Worm (Caenorhabditis elegans) whole organism, young adult: Measurements from ENCODE around the gene madd-3.
A peak's percentile ranks its signal among the peaks of the same experiment; 100 is the strongest.

Experiments used
- B0336.3 ChIP-seq: fragments of 200-800 bp; sonication (Bioruptor generic); IDR thresholded peaks from 2 replicates; pipeline ENCODE4 v1.3.6; 2022; ENCODE audit warnings: missing genetic modification characterization, missing compliant biosample characterization
- F55B11.4 ChIP-seq: sonication (generic microtip); optimal IDR thresholded peaks from 2 replicates; lab custom pipeline; 2016; ENCODE audit warnings: missing compliant biosample characterization, missing genetic modification characterization, borderline replicate concordance; ENCODE audit not compliant: insufficient read depth
- K11D2.4 ChIP-seq: fragments of 200-800 bp; sonication (Bioruptor generic); IDR thresholded peaks from 2 replicates; pipeline ENCODE4 v1.3.6; 2022; ENCODE audit warnings: missing genetic modification reagents, missing genetic modification characterization, missing compliant biosample characterization
- K12H6.12 ChIP-seq: fragments of 200-800 bp; sonication (Bioruptor generic); optimal IDR thresholded peaks from 2 replicates; lab custom pipeline; 2018; ENCODE audit warnings: mild to moderate bottlenecking, missing genetic modification characterization, missing compliant biosample characterization
- T07F8.4 ChIP-seq: sonication (generic microtip); optimal IDR thresholded peaks from 2 replicates; lab custom pipeline; 2016; ENCODE audit warnings: mild to moderate bottlenecking, missing genetic modification characterization, moderate library complexity, missing compliant biosample characterization
- Y53G8AR.9 ChIP-seq: fragments of 200-800 bp; sonication (Bioruptor generic); conservative IDR thresholded peaks from 2 replicates; pipeline ENCODE4 v1.3.6; 2022; ENCODE audit warnings: missing genetic modification reagents, missing genetic modification characterization, missing compliant biosample characterization
- Y56A3A.18 ChIP-seq: fragments of 200-800 bp; sonication (Bioruptor generic); IDR thresholded peaks from 2 replicates; pipeline ENCODE4 v1.3.6; 2022; ENCODE audit warnings: missing genetic modification reagents, missing genetic modification characterization, missing compliant biosample characterization
- Y67H2A.10 ChIP-seq: fragments of 200-800 bp; sonication (Bioruptor generic); conservative IDR thresholded peaks from 2 replicates; pipeline ENCODE4 v1.3.6; 2022; ENCODE audit warnings: missing genetic modification reagents, missing genetic modification characterization, missing compliant biosample characterization
- Y79H2A.3 ChIP-seq: fragments of 200-800 bp; sonication (Bioruptor generic); conservative IDR thresholded peaks from 2 replicates; pipeline ENCODE4 v1.3.6; 2022; ENCODE audit warnings: missing genetic modification reagents, missing genetic modification characterization, missing compliant biosample characterization
- ZK185.1 ChIP-seq: sonication (generic microtip); optimal IDR thresholded peaks from 2 replicates; lab custom pipeline; 2016; ENCODE audit warnings: mild to moderate bottlenecking, missing genetic modification characterization, missing compliant biosample characterization; ENCODE audit not compliant: poor library complexity, severe bottlenecking
- aptf-2 ChIP-seq: fragments of 200-800 bp; sonication (Bioruptor generic); conservative IDR thresholded peaks from 2 replicates; pipeline ENCODE4 v1.3.6; 2022; ENCODE audit warnings: missing genetic modification reagents, missing genetic modification characterization, missing compliant biosample characterization
- bed-1 ChIP-seq: fragments of 200-800 bp; sonication (Bioruptor generic); IDR thresholded peaks from 2 replicates; pipeline ENCODE4 v1.3.6; 2022; ENCODE audit warnings: missing genetic modification reagents, missing genetic modification characterization, missing compliant biosample characterization
- cebp-1 ChIP-seq, 2 experiments: fragments of 200-800 bp in 1 of 2; sonication (Bioruptor generic) in 1 of 2; sonication (generic microtip) in 1 of 2; IDR thresholded peaks in 1 of 2; optimal IDR thresholded peaks in 1 of 2; 2 replicates each; pipeline versions ENCODE4 v1.3.6 to Lab custom; 2017 to 2022; ENCODE audit warnings: missing compliant biosample characterization in 2 of 2, missing genetic modification characterization in 2 of 2, mild to moderate bottlenecking in 1 of 2, missing genetic modification reagents in 1 of 2, moderate library complexity in 1 of 2
- egl-44 ChIP-seq: fragments of 200-800 bp; sonication (Bioruptor generic); IDR thresholded peaks from 2 replicates; pipeline ENCODE4 v1.3.6; 2022; ENCODE audit warnings: missing genetic modification reagents, missing genetic modification characterization, missing compliant biosample characterization
- egrh-3 ChIP-seq: fragments of 200-800 bp; sonication (Bioruptor generic); IDR thresholded peaks from 2 replicates; pipeline ENCODE4 v1.3.6; 2022; ENCODE audit warnings: missing genetic modification reagents, missing genetic modification characterization, missing compliant biosample characterization
- ekl-4 ChIP-seq: fragments of 200-800 bp; sonication (Bioruptor generic); IDR thresholded peaks from 2 replicates; pipeline ENCODE4 v1.3.6; 2022; ENCODE audit warnings: missing genetic modification reagents, missing genetic modification characterization, missing compliant biosample characterization
- hlh-12 ChIP-seq: sonication (generic microtip); optimal IDR thresholded peaks from 2 replicates; lab custom pipeline; 2016; ENCODE audit warnings: missing genetic modification characterization, missing compliant biosample characterization
- hmg-1.2 ChIP-seq: fragments of 200-800 bp; sonication (Bioruptor generic); IDR thresholded peaks from 2 replicates; pipeline ENCODE4 v1.3.6; 2022; ENCODE audit warnings: missing genetic modification reagents, missing genetic modification characterization, missing compliant biosample characterization
- let-607 ChIP-seq, 2 experiments: fragments of 200-800 bp in 1 of 2; sonication (Bioruptor generic) in 1 of 2; sonication (generic microtip) in 1 of 2; optimal IDR thresholded peaks; 2 replicates each; lab custom pipeline; 2016 to 2018; ENCODE audit warnings: mild to moderate bottlenecking in 2 of 2, missing compliant biosample characterization in 2 of 2, missing genetic modification characterization in 2 of 2, moderate library complexity in 2 of 2, missing genotype in 1 of 2
- mcd-1 ChIP-seq: fragments of 200-800 bp; sonication (Bioruptor generic); IDR thresholded peaks from 2 replicates; pipeline ENCODE4 v1.3.6; 2022; ENCODE audit warnings: missing genetic modification reagents, missing genetic modification characterization, missing compliant biosample characterization
- nfya-1 ChIP-seq: sonication (generic microtip); optimal IDR thresholded peaks from 2 replicates; lab custom pipeline; 2017; ENCODE audit warnings: antibody characterized with exemption, missing compliant biosample characterization, missing genetic modification characterization, borderline replicate concordance; ENCODE audit not compliant: insufficient read depth
- nfya-2 ChIP-seq: fragments of 200-800 bp; sonication (Bioruptor generic); IDR thresholded peaks from 2 replicates; pipeline ENCODE4 v1.3.6; 2022; ENCODE audit warnings: missing genetic modification reagents, missing genetic modification characterization, missing compliant biosample characterization
- nhr-27 ChIP-seq: fragments of 200-800 bp; sonication (Bioruptor generic); optimal IDR thresholded peaks from 2 replicates; lab custom pipeline; 2018; ENCODE audit warnings: mild to moderate bottlenecking, missing genetic modification characterization, moderate library complexity, missing compliant biosample characterization
- nhr-80 ChIP-seq: sonication (generic microtip); optimal IDR thresholded peaks from 2 replicates; lab custom pipeline; 2016; ENCODE audit warnings: missing genetic modification characterization, missing compliant biosample characterization
- sea-2 ChIP-seq: fragments of 200-800 bp; sonication (Bioruptor generic); IDR thresholded peaks from 2 replicates; pipeline ENCODE4 v1.3.6; 2022; ENCODE audit warnings: missing genetic modification characterization, missing compliant biosample characterization
- somi-1 ChIP-seq: fragments of 200-800 bp; sonication (Bioruptor generic); optimal IDR thresholded peaks from 2 replicates; lab custom pipeline; 2018; ENCODE audit warnings: mild to moderate bottlenecking, missing genetic modification characterization, missing compliant biosample characterization
- unc-130 ChIP-seq: sonication (generic microtip); optimal IDR thresholded peaks from 2 replicates; lab custom pipeline; 2016; ENCODE audit warnings: missing genetic modification reagents, missing genetic modification characterization, missing compliant biosample characterization
- zfh-2 ChIP-seq: fragments of 200-800 bp; sonication (Bioruptor generic); conservative IDR thresholded peaks from 2 replicates; pipeline ENCODE4 v1.3.6; 2022; ENCODE audit warnings: missing genetic modification reagents, missing genetic modification characterization, missing compliant biosample characterization
- zim-3 ChIP-seq: sonication (generic microtip); optimal IDR thresholded peaks from 2 replicates; lab custom pipeline; 2017; ENCODE audit warnings: mild to moderate bottlenecking, missing genetic modification characterization, moderate library complexity, missing compliant biosample characterization
- ztf-18 ChIP-seq: sonication (generic microtip); optimal IDR thresholded peaks from 2 replicates; lab custom pipeline; 2016; ENCODE audit warnings: missing genotype, mild to moderate bottlenecking, missing genetic modification characterization, missing compliant biosample characterization
- ztf-25 ChIP-seq: fragments of 200-800 bp; sonication (Bioruptor generic); IDR thresholded peaks from 2 replicates; pipeline ENCODE4 v1.3.6; 2022; ENCODE audit warnings: missing genetic modification reagents, missing genetic modification characterization, missing compliant biosample characterization
- ztf-28 ChIP-seq: fragments of 200-800 bp; sonication (Bioruptor generic); IDR thresholded peaks from 2 replicates; pipeline ENCODE4 v1.3.6; 2022; ENCODE audit warnings: missing genetic modification reagents, missing genetic modification characterization, missing compliant biosample characterization

The madd-3 gene

DNA sequence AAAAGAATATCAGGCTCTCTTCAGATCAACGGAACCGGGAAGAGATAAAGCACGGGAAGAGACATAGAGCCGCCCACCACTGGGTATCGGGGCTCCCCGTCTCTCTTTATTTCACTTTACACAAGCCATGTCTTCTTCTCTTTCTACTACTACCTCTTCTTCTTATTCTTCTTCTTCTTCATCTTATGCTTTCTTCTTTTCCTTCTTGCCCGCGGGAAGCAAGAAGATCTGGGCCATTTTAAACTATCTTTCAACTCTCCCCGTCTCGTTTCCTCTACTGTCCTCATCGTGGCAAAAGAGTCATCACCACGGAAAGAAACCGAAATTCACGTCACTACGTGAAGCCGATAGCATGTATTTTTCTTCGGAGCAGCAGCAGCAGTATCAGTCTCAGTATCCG lies 3.8 kb downstream of the madd-3 start:
- peak; percentile 24 for TF ChIP-seq somi-1 (GFP tag; lab: Kevin White, UChicago)
- TF ChIP-seq F55B11.4 (tag; lab: Kevin White, UChicago) = no peak
- TF ChIP-seq, all 124 proteins: peak for 1

DNA sequence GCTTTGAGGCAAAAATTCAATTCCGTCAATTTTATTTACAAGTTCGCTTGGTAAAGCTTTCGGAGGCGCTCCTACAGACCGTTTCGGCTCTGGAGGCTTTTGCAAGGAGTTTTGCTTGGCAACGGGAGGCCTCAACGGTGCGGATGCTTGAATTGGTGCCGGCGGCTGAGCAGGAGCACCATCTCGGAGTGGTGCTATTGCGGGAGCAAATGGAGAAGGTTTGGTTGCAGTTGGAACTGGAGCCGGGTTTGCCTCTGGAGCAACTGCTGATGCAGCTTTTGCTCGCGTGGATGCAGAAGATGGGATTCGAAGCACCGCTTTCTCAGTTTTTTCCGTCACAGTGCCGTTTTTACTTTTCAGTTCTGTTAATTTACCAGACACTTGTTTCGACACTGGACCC lies 6.5 kb downstream of the madd-3 start:
- TF ChIP-seq unc-130 (GFP tag; lab: Kevin White, UChicago) (no peak), zfh-2 (GFP tag; lab: Robert Waterston, UW) (peak; percentile 69), sea-2 (GFP tag; lab: Robert Waterston, UW) (no peak), egrh-3 (GFP tag; lab: Robert Waterston, UW) (peak; percentile 47; the same call in 1 of the 2 replicates), nhr-27 (tag; lab: Kevin White, UChicago) (peak; percentile 16), mcd-1 (GFP tag; lab: Robert Waterston, UW) (no peak)

- TF ChIP-seq K12H6.12 (no peak), aptf-2 (GFP tag; lab: Robert Waterston, UW) (no peak), ztf-18 (tag; lab: Kevin White, UChicago) (no peak), bed-1 (GFP tag; lab: Robert Waterston, UW) (no peak), nhr-80 (tag; lab: Kevin White, UChicago) (no peak), zim-3 (no peak), let-607 (tag; optimal IDR thresholded peaks at IDR 0.05; lab: Kevin White, UChicago) (no peak), cebp-1 (GFP tag; IDR thresholded peaks at IDR 0.05; lab: Robert Waterston, UW) (no peak), cebp-1 (tag; optimal IDR thresholded peaks at IDR 0.05; lab: Kevin White, UChicago) (no peak), ekl-4 (GFP tag; lab: Robert Waterston, UW) (no peak), Y56A3A.18 (GFP tag; lab: Robert Waterston, UW) (no peak), hlh-12 (tag; lab: Kevin White, UChicago) (no peak)
Measured at ce11 chrX:14287888-14288287, 8.6 kb downstream of the madd-3 start.

DNA sequence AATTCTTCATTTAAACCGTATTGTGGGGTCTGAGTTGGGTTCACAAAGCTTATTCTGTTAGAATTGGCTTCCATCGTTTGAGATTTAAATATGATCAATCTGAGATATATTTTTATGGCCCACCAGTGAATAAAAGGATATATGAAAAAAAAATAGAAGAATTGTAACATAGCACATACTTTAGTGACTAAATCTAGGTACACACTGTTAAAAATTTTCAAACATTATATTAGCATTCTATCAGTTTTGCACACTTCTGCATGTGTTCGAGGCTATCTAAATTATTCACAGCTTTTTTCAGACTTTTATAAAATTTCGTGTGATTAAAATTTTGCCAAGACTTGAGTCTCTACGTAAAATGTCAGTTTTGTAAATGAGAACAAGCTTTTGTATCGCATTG lies 14.9 kb downstream of the madd-3 start, which contains the start of gene E02H4.2:
E02H4.2 (minus strand) TSS at position 101 of the 400 bp plus-strand sequence.
- TF ChIP-seq B0336.3 (GFP tag; lab: Robert Waterston, UW) = no peak
- no peak for TF ChIP-seq nfya-1
- no peak for TF ChIP-seq aptf-2 (GFP tag; lab: Robert Waterston, UW)
- no peak for TF ChIP-seq ZK185.1 (tag; lab: Kevin White, UChicago)
- no peak for TF ChIP-seq Y67H2A.10 (GFP tag; lab: Robert Waterston, UW)
- TF ChIP-seq hmg-1.2 (GFP tag; lab: Robert Waterston, UW) = no peak
- no peak for TF ChIP-seq K11D2.4
- TF ChIP-seq ztf-25 (GFP tag; lab: Robert Waterston, UW) = no peak
- no peak for TF ChIP-seq egl-44 (GFP tag; lab: Robert Waterston, UW)
- no peak for TF ChIP-seq ztf-18 (tag; lab: Kevin White, UChicago)
- no peak for TF ChIP-seq cebp-1 (GFP tag; IDR thresholded peaks at IDR 0.05; lab: Robert Waterston, UW)
- no peak for TF ChIP-seq cebp-1 (tag; optimal IDR thresholded peaks at IDR 0.05; lab: Kevin White, UChicago)
- TF ChIP-seq nfya-2 (GFP tag; lab: Robert Waterston, UW) = no peak
- no peak for TF ChIP-seq bed-1 (GFP tag; lab: Robert Waterston, UW)
- TF ChIP-seq, all 124 proteins: peak for 0

DNA sequence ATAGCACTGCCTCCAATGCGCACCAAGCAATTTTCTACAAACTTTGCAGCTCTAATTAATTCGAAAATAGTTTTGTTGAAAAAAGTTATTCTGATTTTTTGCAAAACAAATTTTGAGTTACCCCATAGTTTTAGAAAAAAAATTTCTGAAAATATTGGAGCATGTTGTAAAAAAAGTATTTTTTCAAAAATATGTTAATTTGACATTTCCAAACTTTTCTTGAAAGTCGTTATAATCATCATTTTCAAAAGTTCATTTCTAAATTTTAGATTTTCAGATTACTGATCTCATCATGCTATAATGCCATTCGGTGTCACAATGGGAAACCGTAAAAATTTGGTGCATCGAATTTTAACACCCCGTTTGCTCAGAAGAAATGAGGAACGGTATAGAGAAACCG lies 28.7 kb downstream of the madd-3 start, which contains the start of gene del-1:
del-1 (plus strand) TSS at position 301 of the 400 bp plus-strand sequence.
- TF ChIP-seq Y79H2A.3 (GFP tag; lab: Robert Waterston, UW) (no peak), Y53G8AR.9 (GFP tag; lab: Robert Waterston, UW) (no peak), T07F8.4 (tag; lab: Kevin White, UChicago) (no peak), K11D2.4 (no peak), aptf-2 (GFP tag; lab: Robert Waterston, UW) (no peak), zfh-2 (GFP tag; lab: Robert Waterston, UW) (no peak), ztf-28 (no peak)
